Worm (Caenorhabditis elegans): ENCODE data around the gene F20C5.6.

DNA sequence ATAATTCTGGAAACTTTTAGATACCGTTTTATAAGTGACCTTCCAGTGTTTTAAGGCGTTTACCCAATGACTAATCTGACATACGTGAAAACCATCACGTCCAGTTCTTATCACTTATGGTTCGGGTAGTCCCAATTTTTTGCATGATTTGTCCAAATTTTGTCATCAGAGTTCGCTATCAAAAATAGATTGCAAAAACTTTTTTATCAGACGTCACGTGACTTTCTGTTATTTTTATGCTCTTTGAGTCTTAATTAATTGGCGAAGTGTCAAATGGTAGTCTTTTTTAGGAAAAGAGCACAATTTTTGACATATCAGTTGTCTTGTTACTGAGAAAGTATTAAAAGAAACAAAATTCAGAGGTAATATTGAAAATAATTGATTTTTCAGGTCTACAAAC is 43.4 kb downstream of the F20C5.6 start:
- TF ChIP-seq ceh-34 (tag; optimal IDR thresholded peaks at IDR 0.05) = no peak
- TF ChIP-seq unc-86 (tag; optimal IDR thresholded peaks at IDR 0.05) = no peak
- TF ChIP-seq pag-3 (tag; optimal IDR thresholded peaks at IDR 0.05; ENCODE audit: borderline replicate concordance) = no peak
- no peak for TF ChIP-seq ceh-9 (tag; optimal IDR thresholded peaks at IDR 0.05)
- TF ChIP-seq elt-4 (tag; optimal IDR thresholded peaks at IDR 0.05) = no peak
- no peak for TF ChIP-seq ets-4 (tag; optimal IDR thresholded peaks at IDR 0.05)
- TF ChIP-seq F13H6.1 (tag; optimal IDR thresholded peaks at IDR 0.05) = no peak
- no peak for TF ChIP-seq zip-5 (tag; optimal IDR thresholded peaks at IDR 0.05)
- TF ChIP-seq ceh-30 (tag; optimal IDR thresholded peaks at IDR 0.05) = no peak
- TF ChIP-seq ceh-22 (tag; optimal IDR thresholded peaks at IDR 0.05) = no peak

All from whole organism, late embryonic.